Fruit fly (Drosophila melanogaster) whole organism, adult: Measurements from ENCODE around the gene CG11658.

Experiments
- CG14711 ChIP-seq: fragments of 200-800 bp; sonication (Bioruptor generic); optimal IDR thresholded peaks from 2 replicates; lab custom pipeline; 2018; ENCODE audit warnings: missing biosample characterization, mild to moderate bottlenecking, missing genetic modification characterization, moderate library complexity
- CG1620 ChIP-seq: fragments of 200-800 bp; sonication (Bioruptor generic); optimal IDR thresholded peaks from 2 replicates; lab custom pipeline; 2016; ENCODE audit warnings: missing biosample characterization, missing genetic modification characterization
- CG5204 ChIP-seq: fragments of 200-800 bp; sonication (Bioruptor generic); optimal IDR thresholded peaks from 2 replicates; lab custom pipeline; 2016; ENCODE audit warnings: missing biosample characterization, missing genetic modification characterization
- Clk ChIP-seq: fragments of 200-800 bp; sonication (Bioruptor generic); optimal IDR thresholded peaks from 2 replicates; lab custom pipeline; 2017; ENCODE audit warnings: missing biosample characterization, missing genetic modification characterization
- Hr96 ChIP-seq: fragments of 200-800 bp; sonication (Bioruptor generic); optimal IDR thresholded peaks from 2 replicates; lab custom pipeline; 2016; ENCODE audit warnings: missing biosample characterization, missing genetic modification characterization
- kay ChIP-seq: fragments of 200-800 bp; sonication (Bioruptor generic); peaks from one replicate; lab custom pipeline; 2016; ENCODE audit warnings: missing biosample characterization, missing genetic modification characterization, borderline replicate concordance
- pad ChIP-seq: fragments of 200-800 bp; sonication (Bioruptor generic); optimal IDR thresholded peaks from 3 replicates; lab custom pipeline; 2017; ENCODE audit warnings: missing biosample characterization, missing genetic modification characterization, mild to moderate bottlenecking, moderate library complexity, missing genetic modification reagents

dm6 chr3L:11699163-11699562 is 9.2 kb downstream of the CG11658 start, which contains the start of gene Dnai2:
- TF ChIP-seq CG1620 (GFP tag; lab: Kevin White, UChicago) (no peak), CG5204 (GFP tag; lab: Kevin White, UChicago) (no peak), pad (GFP tag; lab: Kevin White, UChicago) (no peak), Clk (GFP tag; lab: Kevin White, UChicago) (no peak), Hr96 (GFP tag; lab: Kevin White, UChicago) (no peak), CG14711 (tag; lab: Kevin White, UChicago) (no peak), kay (GFP tag; lab: Kevin White, UChicago) (no peak)
